Fruit fly (Drosophila melanogaster): ENCODE data around the gene CG12659.

- TF ChIP-seq Ets98B (GFP tag; IDR thresholded peaks at IDR 0.05): no peak
- no peak for TF ChIP-seq CG9948 (tag; optimal IDR thresholded peaks at IDR 0.05)
- no peak for TF ChIP-seq CG14655 (GFP tag; optimal IDR thresholded peaks at IDR 0.05)
- no peak for TF ChIP-seq Snoo (tag; optimal IDR thresholded peaks at IDR 0.05)
- TF ChIP-seq rn (GFP tag; IDR thresholded peaks at IDR 0.05): no peak
- TF ChIP-seq CG12605 (GFP tag; IDR thresholded peaks at IDR 0.05): no peak
- TF ChIP-seq gl (tag; optimal IDR thresholded peaks at IDR 0.05): no peak
- no peak for TF ChIP-seq CG4496 (GFP tag; IDR thresholded peaks at IDR 0.05)
Measured at dm6 chrX:8606206-8606605, 14.7 kb upstream of the CG12659 start, which contains the start of gene Caf1-180.
